Worm (Caenorhabditis elegans): ENCODE data around the gene Y53F4B.14.

The Y53F4B.14 gene

DNA sequence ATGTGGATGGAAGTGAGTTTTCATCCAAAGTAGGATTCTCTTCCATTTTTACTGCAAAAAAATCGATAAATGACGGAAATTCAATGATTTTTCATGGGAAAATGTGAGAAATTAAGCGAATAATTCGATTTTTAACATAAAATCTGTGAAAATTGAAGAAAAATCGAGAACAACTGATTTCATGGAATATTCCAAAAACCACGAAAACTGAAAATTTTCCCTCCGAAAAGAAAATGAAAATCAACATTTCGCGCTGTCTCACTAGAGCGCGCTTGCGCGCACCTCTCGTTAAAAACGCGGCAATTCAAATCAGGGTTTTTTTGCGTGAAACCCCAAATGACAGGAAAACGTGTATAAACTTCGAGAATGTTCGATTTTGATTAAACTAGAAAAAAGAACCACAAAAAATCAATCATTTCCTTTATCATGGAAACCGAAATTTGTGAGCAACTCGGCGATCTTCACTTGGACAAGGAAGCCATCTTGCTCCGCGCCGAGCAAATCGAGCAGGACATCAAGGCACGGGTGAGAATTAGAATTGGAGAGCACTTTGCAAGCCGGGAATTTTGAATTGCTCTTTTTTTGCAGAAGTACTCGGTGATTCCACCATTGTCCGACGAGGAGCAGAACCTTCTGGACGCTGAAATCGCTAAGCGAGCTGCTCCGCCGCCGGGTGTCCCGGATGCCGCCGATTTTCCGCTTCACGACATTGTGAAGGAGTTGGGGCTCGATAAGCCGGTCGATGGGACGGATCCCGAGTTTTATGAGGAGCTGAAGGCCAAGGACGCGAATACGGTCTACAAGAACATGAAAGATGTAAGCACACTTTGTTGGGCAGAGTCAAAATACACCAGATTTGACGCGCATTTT lies 27.2 kb upstream of the Y53F4B.14 start, which contains the start of the genes Y53F4B.9 and Y53F4B.11 (continued):
- TF ChIP-seq ztf-25 (GFP tag; IDR thresholded peaks at IDR 0.05) (0 out of 2 replicates have a peak, but pooled peaks have one; percentile 31), ceh-79 (tag; optimal IDR thresholded peaks at IDR 0.05) (no peak), ztf-22 (GFP tag; optimal IDR thresholded peaks at IDR 0.05) (no peak), tbx-9 (tag; optimal IDR thresholded peaks at IDR 0.05; ENCODE audit: borderline replicate concordance) (no peak), F23B12.7 (tag; optimal IDR thresholded peaks at IDR 0.05; ENCODE audit: insufficient read depth) (peak; percentile 72), T26A5.8 (tag; optimal IDR thresholded peaks at IDR 0.05) (no peak), ztf-18 (tag; optimal IDR thresholded peaks at IDR 0.05) (no peak), nfya-1 (tag; optimal IDR thresholded peaks at IDR 0.05; ENCODE audit: borderline replicate concordance, insufficient read depth) (no peak), F57C9.4 (tag; optimal IDR thresholded peaks at IDR 0.05) (no peak), nhr-120 (GFP tag; IDR thresholded peaks at IDR 0.05) (no peak), mcd-1 (GFP tag; IDR thresholded peaks at IDR 0.05) (peak; percentile 98), Y56A3A.18 (GFP tag; IDR thresholded peaks at IDR 0.05) (peak; percentile 30; the same call in 1 of the 2 replicates), efl-1 (GFP tag; optimal IDR thresholded peaks at IDR 0.05) (peak; percentile 100), Y67H2A.10 (GFP tag; conservative IDR thresholded peaks at IDR 0.05) (no peak), bed-2 (GFP tag; IDR thresholded peaks at IDR 0.05) (0 out of 2 replicates have a peak, but pooled peaks have one; percentile 49), nhr-27 (tag; optimal IDR thresholded peaks at IDR 0.05) (no peak), F52B5.7 (tag; optimal IDR thresholded peaks at IDR 0.05) (no peak), F33H1.4 (GFP tag; IDR thresholded peaks at IDR 0.05) (peak; percentile 88), ztf-3 (GFP tag; optimal IDR thresholded peaks at IDR 0.05) (no peak), let-526 (GFP tag; IDR thresholded peaks at IDR 0.05) (no peak), rec-8 (tag; optimal IDR thresholded peaks at IDR 0.05) (no peak), bed-1 (GFP tag; IDR thresholded peaks at IDR 0.05) (no peak), lir-1 (GFP tag; conservative IDR thresholded peaks at IDR 0.05) (peak; percentile 77), B0336.3 (GFP tag; IDR thresholded peaks at IDR 0.05) (peak; percentile 92), lin-35 (GFP tag; optimal IDR thresholded peaks at IDR 0.05) (peak; percentile 89 to 97 (median 92)), lag-1 (GFP tag; IDR thresholded peaks at IDR 0.05) (no peak), F10E7.11 (tag; optimal IDR thresholded peaks at IDR 0.05) (no peak), unc-62 (GFP tag; optimal IDR thresholded peaks at IDR 0.05) (no peak), Y95B8A.8 (GFP tag; IDR thresholded peaks at IDR 0.05) (peak; percentile 94), pha-4 (tag; optimal IDR thresholded peaks at IDR 0.05) (peak; percentile 15), gei-17 (GFP tag; optimal IDR thresholded peaks at IDR 0.05) (no peak), ekl-4 (GFP tag; IDR thresholded peaks at IDR 0.05) (peak; percentile 88), ztf-6 (GFP tag; IDR thresholded peaks at IDR 0.05) (no peak), B0019.2 (GFP tag; conservative IDR thresholded peaks at IDR 0.05) (peak; percentile 95), hmg-1.2 (GFP tag; IDR thresholded peaks at IDR 0.05) (peak; percentile 72), B0261.1 (tag; optimal IDR thresholded peaks at IDR 0.05) (peak; percentile 13), mel-28 (tag; optimal IDR thresholded peaks at IDR 0.05; ENCODE audit: borderline replicate concordance) (no peak), dox-1 (GFP tag; IDR thresholded peaks at IDR 0.05) (peak; percentile 95), F22D6.2 (tag; optimal IDR thresholded peaks at IDR 0.05) (no peak), hlh-12 (tag; optimal IDR thresholded peaks at IDR 0.05) (no peak), egl-44 (GFP tag; IDR thresholded peaks at IDR 0.05) (no peak), sptf-2 (GFP tag; optimal IDR thresholded peaks at IDR 0.05) (no peak), egrh-3 (GFP tag; IDR thresholded peaks at IDR 0.05) (peak; percentile 32; the same call in 1 of the 2 replicates), ama-1 (optimal IDR thresholded peaks at IDR 0.05) (no peak), ama-1 (GFP tag; optimal IDR thresholded peaks at IDR 0.05) (no peak), fkh-3 (tag; optimal IDR thresholded peaks at IDR 0.05) (no peak), zfh-2 (GFP tag; conservative IDR thresholded peaks at IDR 0.05) (peak; percentile 66; the same call in 1 of the 2 replicates)
